Worm (Caenorhabditis elegans) whole organism, dauer: Measurements from ENCODE around the gene F36H9.5.
"Not testable (repeated sequence)": the region's sequence is repeated elsewhere in the genome, so short reads cannot be mapped to it uniquely, and the experiment has no call there.

Experiments used
- unc-62 ChIP-seq: sonication (generic microtip); optimal IDR thresholded peaks from 2 replicates; lab custom pipeline; 2017; ENCODE audit warnings: missing biosample characterization, missing genetic modification reagents, missing genetic modification characterization

The F36H9.5 gene

ce11 chrV:1781922-1782321, at the start of gene F36H9.5:
F36H9.5 (minus strand) TSS chrV:1782022.
- no peak for TF ChIP-seq unc-62 (GFP tag; lab: Kevin White, UChicago)

- no peak for TF ChIP-seq unc-62 (GFP tag; lab: Kevin White, UChicago)
These were observed 48.2 kb upstream of the F36H9.5 start, which contains the start of gene Y32G9B.1 for ce11 chrV:1829973-1830372. Y32G9B.1 (minus strand) TSS chrV:1830073.

ce11 chrV:1824528-1824927, 42.7 kb upstream of the F36H9.5 start:
- no peak for TF ChIP-seq unc-62 (GFP tag; lab: Kevin White, UChicago)

ce11 chrV:1821287-1821686, 39.5 kb upstream of the F36H9.5 start, which contains the start of the genes gly-7 and mrpl-39:
gly-7 (minus strand) TSS chrV:1821323.
mrpl-39 (plus strand) TSS chrV:1821579.
- no peak for TF ChIP-seq unc-62 (GFP tag; lab: Kevin White, UChicago)

ce11 chrV:1820749-1821148, 38.9 kb upstream of the F36H9.5 start:
- TF ChIP-seq unc-62 (GFP tag; lab: Kevin White, UChicago) = no peak

- TF ChIP-seq unc-62 (GFP tag; lab: Kevin White, UChicago) = no peak
These were observed 38.2 kb upstream of the F36H9.5 start for ce11 chrV:1820016-1820415.

ce11 chrV:1814784-1815183, 33.0 kb upstream of the F36H9.5 start, which contains the start of gene Y46H3A.5:
Y46H3A.5 (minus strand) TSS chrV:1814884.
- TF ChIP-seq unc-62 (GFP tag; lab: Kevin White, UChicago) = not testable (repeated sequence)

- TF ChIP-seq unc-62 (GFP tag; lab: Kevin White, UChicago) = no peak
These were observed 29.2 kb upstream of the F36H9.5 start, which contains the start of gene Y46H3A.4 for ce11 chrV:1811035-1811434. Y46H3A.4 (minus strand) TSS chrV:1811135.

- no peak for TF ChIP-seq unc-62 (GFP tag; lab: Kevin White, UChicago)
These were observed 25.3 kb upstream of the F36H9.5 start, which contains the start of gene srt-42 for ce11 chrV:1807160-1807559. srt-42 (plus strand) TSS chrV:1807460.

ce11 chrV:1805724-1806316, 24.0 kb upstream of the F36H9.5 start:
- no peak for TF ChIP-seq unc-62 (GFP tag; lab: Kevin White, UChicago)

- no peak for TF ChIP-seq unc-62 (GFP tag; lab: Kevin White, UChicago)
These were observed 23.1 kb upstream of the F36H9.5 start, which contains the start of the genes hsp-16.2 and hsp-16.41 for ce11 chrV:1804645-1805559. hsp-16.2 (minus strand) TSS chrV:1804957. hsp-16.41 (plus strand) TSS chrV:1805178.

ce11 chrV:1804034-1804542, 22.3 kb upstream of the F36H9.5 start:
- TF ChIP-seq unc-62 (GFP tag; lab: Kevin White, UChicago) = no peak

- TF ChIP-seq unc-62 (GFP tag; lab: Kevin White, UChicago) = no peak
These were observed 21.2 kb upstream of the F36H9.5 start, which contains the start of gene srt-41 for ce11 chrV:1803043-1803442. srt-41 (minus strand) TSS chrV:1803143.

ce11 chrV:1797900-1798299, 16.1 kb upstream of the F36H9.5 start, which contains the start of gene F36H9.10:
F36H9.10 (plus strand) TSS chrV:1798200.
- TF ChIP-seq unc-62 (GFP tag; lab: Kevin White, UChicago) = no peak

ce11 chrV:1794218-1794617, 12.4 kb upstream of the F36H9.5 start, which contains the start of gene F36H9.1:
F36H9.1 (plus strand) TSS chrV:1794518.
- no peak for TF ChIP-seq unc-62 (GFP tag; lab: Kevin White, UChicago)
